Fruit fly (Drosophila melanogaster): ENCODE measurements around the gene Gclc.
A peak's percentile ranks its signal among the peaks of the same experiment; 100 is the strongest.

The Gclc gene

DNA sequence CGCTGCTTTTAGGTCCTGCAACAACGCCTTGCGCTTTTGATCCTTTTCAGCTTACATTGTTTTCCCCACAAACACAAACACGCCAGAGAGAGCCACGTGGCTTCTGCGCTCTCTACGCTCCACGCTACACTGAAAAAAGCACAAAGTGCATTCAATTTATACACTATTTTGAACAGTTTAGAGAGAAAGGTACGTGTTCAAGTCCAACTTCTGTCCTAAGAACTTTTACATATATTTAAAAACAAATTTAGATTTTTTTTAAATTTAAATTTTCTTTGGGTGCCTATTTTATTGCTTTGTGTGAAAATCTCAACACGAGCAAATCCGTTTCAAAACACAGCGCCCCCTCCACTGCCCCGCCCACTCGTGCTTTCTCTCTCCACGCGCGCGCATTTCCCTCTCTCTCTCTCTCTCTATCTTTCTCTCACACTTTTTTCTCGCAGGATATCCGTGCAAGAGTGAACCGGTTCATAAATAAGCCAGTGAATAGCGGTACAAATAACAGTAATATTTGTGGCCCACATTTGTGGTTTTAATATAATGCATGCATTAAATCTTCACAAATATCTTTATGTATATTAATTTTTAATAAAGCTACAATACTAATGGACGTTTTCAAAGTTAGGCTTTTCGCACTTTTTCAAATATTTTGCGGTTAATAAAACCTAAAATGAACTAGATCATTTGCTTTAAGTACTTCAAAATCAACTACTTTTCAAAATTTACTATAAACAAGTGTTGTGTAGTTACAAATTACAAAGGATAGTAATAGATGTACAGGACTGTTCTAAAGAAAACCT lies 15.7 kb downstream of the Gclc start (continued):
- peak; percentile 52 to 76 for TF ChIP-seq salr (GFP tag; optimal IDR thresholded peaks at IDR 0.05)
- peak; percentile 78 for TF ChIP-seq CG6276 (GFP tag; optimal IDR thresholded peaks at IDR 0.05)
- TF ChIP-seq Eip78C (GFP tag), result peak; percentile 93
- peak; percentile 81 for TF ChIP-seq CG3032 (tag; optimal IDR thresholded peaks at IDR 0.05)
- peak; percentile 83 for TF ChIP-seq CG3919 (GFP tag; optimal IDR thresholded peaks at IDR 0.05)
- TF ChIP-seq CG11294 (GFP tag; IDR thresholded peaks at IDR 0.05), result peak; percentile 78
- TF ChIP-seq dsx (GFP tag; optimal IDR thresholded peaks at IDR 0.05; ENCODE audit: poor library complexity, severe bottlenecking), result peak; percentile 79
- peak; percentile 2 for TF ChIP-seq fd85E (GFP tag; optimal IDR thresholded peaks at IDR 0.05)
- TF ChIP-seq OdsH (GFP tag; optimal IDR thresholded peaks at IDR 0.05), result peak; percentile 77
- TF ChIP-seq Gug (GFP tag; IDR thresholded peaks at IDR 0.05), result peak; percentile 84
- peak; percentile 90 for TF ChIP-seq CG8119 (GFP tag; IDR thresholded peaks at IDR 0.05)
- TF ChIP-seq CG11902 (GFP tag; optimal IDR thresholded peaks at IDR 0.05), result peak; percentile 13
- peak; percentile 68 for TF ChIP-seq spab (GFP tag; optimal IDR thresholded peaks at IDR 0.05)
- TF ChIP-seq Sox102F (GFP tag; optimal IDR thresholded peaks at IDR 0.05), result peak; percentile 72
- peak; percentile 4 for TF ChIP-seq fkh (GFP tag; optimal IDR thresholded peaks at IDR 0.05)
- TF ChIP-seq CG10669 (GFP tag; optimal IDR thresholded peaks at IDR 0.05), result peak; percentile 71
- TF ChIP-seq eg (GFP tag; IDR thresholded peaks at IDR 0.05), result peak; percentile 89
- TF ChIP-seq dac (GFP tag; optimal IDR thresholded peaks at IDR 0.05), result peak; percentile 60
- TF ChIP-seq esn (GFP tag; optimal IDR thresholded peaks at IDR 0.05), result peak; percentile 83
- peak; percentile 77 for TF ChIP-seq CG6792 (GFP tag; optimal IDR thresholded peaks at IDR 0.05)
- peak; percentile 45 for TF ChIP-seq CG6854 (GFP tag; optimal IDR thresholded peaks at IDR 0.05)
- TF ChIP-seq CG10631 (GFP tag; optimal IDR thresholded peaks at IDR 0.05), result peak; percentile 85
- peak; percentile 71 for TF ChIP-seq CG8632 (GFP tag; optimal IDR thresholded peaks at IDR 0.05)
- peak; percentile 80 for TF ChIP-seq acj6 (GFP tag; optimal IDR thresholded peaks at IDR 0.05)
- TF ChIP-seq Met (GFP tag; optimal IDR thresholded peaks at IDR 0.05), result peak; percentile 77
- peak; percentile 75 for TF ChIP-seq cyc (GFP tag; optimal IDR thresholded peaks at IDR 0.05)
- TF ChIP-seq topi (GFP tag; optimal IDR thresholded peaks at IDR 0.05), result peak; percentile 73
- TF ChIP-seq Ets21C (GFP tag; optimal IDR thresholded peaks at IDR 0.05), result peak; percentile 29
- TF ChIP-seq lz (GFP tag; optimal IDR thresholded peaks at IDR 0.05), result peak; percentile 73
- TF ChIP-seq CG34406 (GFP tag; optimal IDR thresholded peaks at IDR 0.05), result peak; percentile 77

DNA sequence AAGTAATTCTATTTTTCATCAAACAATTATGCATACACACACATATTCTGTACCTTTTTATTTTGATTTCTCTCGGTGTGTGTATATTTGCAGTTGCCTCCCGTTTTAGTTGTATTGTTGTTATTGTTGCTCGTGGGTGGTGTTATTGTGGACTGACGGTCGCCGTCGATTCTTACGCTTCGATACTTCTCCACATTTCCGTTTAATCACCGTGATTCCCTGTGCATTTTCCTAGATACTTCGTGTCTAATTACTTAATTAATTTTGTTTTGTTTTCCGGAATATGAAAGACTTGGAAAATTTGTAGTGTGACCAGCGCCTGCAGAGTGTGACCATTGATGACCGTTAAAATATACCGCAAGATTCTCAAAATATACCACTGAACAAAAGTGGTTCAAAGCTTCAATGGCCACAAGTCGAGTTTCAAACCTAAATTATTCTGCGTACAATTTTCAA lies 22.2 kb downstream of the Gclc start, which contains the start of gene UbcE2H:
Gene UbcE2H, minus strand, starts transcription at position 343 of the 456 bp plus-strand sequence.
- no peak for TF ChIP-seq salr (GFP tag; optimal IDR thresholded peaks at IDR 0.05)
- peak; percentile 47 for TF ChIP-seq topi (GFP tag; optimal IDR thresholded peaks at IDR 0.05)
- TF ChIP-seq Eip75B (GFP tag; optimal IDR thresholded peaks at IDR 0.05), result no peak
- no peak for TF ChIP-seq cyc (GFP tag; optimal IDR thresholded peaks at IDR 0.05)
- no peak for TF ChIP-seq vri (GFP tag; optimal IDR thresholded peaks at IDR 0.05)
- no peak for TF ChIP-seq dac (GFP tag; optimal IDR thresholded peaks at IDR 0.05)
- no peak; the same call in 2 of the 3 replicates for TF ChIP-seq eg (GFP tag; IDR thresholded peaks at IDR 0.05)
- TF ChIP-seq CG11762 (GFP tag; optimal IDR thresholded peaks at IDR 0.05; ENCODE audit: insufficient read depth), result no peak
- TF ChIP-seq CG6792 (GFP tag; optimal IDR thresholded peaks at IDR 0.05), result no peak
- no peak for TF ChIP-seq Blimp-1 (GFP tag; optimal IDR thresholded peaks at IDR 0.05)
- peak; percentile 20 for TF ChIP-seq achi (GFP tag; optimal IDR thresholded peaks at IDR 0.05)
- no peak for TF ChIP-seq CG3032 (tag; optimal IDR thresholded peaks at IDR 0.05)
- TF ChIP-seq acj6 (GFP tag; optimal IDR thresholded peaks at IDR 0.05), result no peak
- TF ChIP-seq Hr38 (GFP tag; optimal IDR thresholded peaks at IDR 0.05), result no peak
- TF ChIP-seq Lpt (GFP tag; optimal IDR thresholded peaks at IDR 0.05), result no peak
- TF ChIP-seq CG34406 (GFP tag; optimal IDR thresholded peaks at IDR 0.05), result no peak
- peak; percentile 72 for TF ChIP-seq svp (GFP tag)
- TF ChIP-seq CG8119 (GFP tag; IDR thresholded peaks at IDR 0.05), result no peak
- no peak for TF ChIP-seq CG32006 (GFP tag; optimal IDR thresholded peaks at IDR 0.05)
- TF ChIP-seq Gug (GFP tag; IDR thresholded peaks at IDR 0.05), result no peak
- 0 out of 2 replicates have a peak, but pooled peaks have one; percentile 30 for TF ChIP-seq CG15336 (GFP tag; IDR thresholded peaks at IDR 0.05)
- no peak for TF ChIP-seq CG11902 (GFP tag; optimal IDR thresholded peaks at IDR 0.05)
- TF ChIP-seq Hr4 (GFP tag; optimal IDR thresholded peaks at IDR 0.05), result no peak
- no peak for TF ChIP-seq CG10631 (GFP tag; optimal IDR thresholded peaks at IDR 0.05)
- peak; percentile 18 for TF ChIP-seq net (GFP tag; optimal IDR thresholded peaks at IDR 0.05)
- no peak for TF ChIP-seq CG7368 (GFP tag; optimal IDR thresholded peaks at IDR 0.05)
- peak; percentile 44 for TF ChIP-seq CG1621 (tag; optimal IDR thresholded peaks at IDR 0.05)
- TF ChIP-seq Ets21C (GFP tag; optimal IDR thresholded peaks at IDR 0.05), result no peak
- no peak for TF ChIP-seq CG11294 (GFP tag; IDR thresholded peaks at IDR 0.05)
- no peak for TF ChIP-seq Ets96B (tag; optimal IDR thresholded peaks at IDR 0.05)
- no peak for TF ChIP-seq Sox15 (GFP tag; optimal IDR thresholded peaks at IDR 0.05)
- TF ChIP-seq Sox14 (GFP tag; optimal IDR thresholded peaks at IDR 0.05), result no peak
- TF ChIP-seq CG4318 (GFP tag; optimal IDR thresholded peaks at IDR 0.05), result no peak

Measured in whole organism, prepupa.